Worm (Caenorhabditis elegans) whole organism, mixed stage, embryonic: ENCODE results near the gene ddl-2.
A peak's percentile ranks its signal among the peaks of the same experiment; 100 is the strongest.

ENCODE experiments used
- M03D4.4 ChIP-seq: sonication (generic microtip); optimal IDR thresholded peaks from 2 replicates; lab custom pipeline; 2017; ENCODE audit warnings: mild to moderate bottlenecking, missing genetic modification characterization, missing compliant biosample characterization
- ceh-43 ChIP-seq: fragments of 200-800 bp; sonication (Bioruptor generic); optimal IDR thresholded peaks from 2 replicates; lab custom pipeline; 2018; ENCODE audit warnings: mild to moderate bottlenecking, missing genetic modification characterization, moderate library complexity, missing compliant biosample characterization
- ceh-83 ChIP-seq: fragments of 200-800 bp; sonication (Bioruptor generic); optimal IDR thresholded peaks from 2 replicates; lab custom pipeline; 2018; ENCODE audit warnings: mild to moderate bottlenecking, missing genetic modification characterization, missing compliant biosample characterization
- ces-1 ChIP-seq: fragments of 150-350 bp; optimal IDR thresholded peaks from 2 replicates; lab custom pipeline; 2014; ENCODE audit warnings: missing biosample characterization, missing genetic modification reagents, missing genetic modification characterization
- cnd-1 ChIP-seq: fragments of 200-800 bp; sonication (Bioruptor generic); optimal IDR thresholded peaks from 2 replicates; lab custom pipeline; 2018; ENCODE audit warnings: mild to moderate bottlenecking, missing genetic modification characterization, missing compliant biosample characterization
- elt-3 ChIP-seq: fragments of 150-350 bp; optimal IDR thresholded peaks from 2 replicates; lab custom pipeline; 2014; ENCODE audit warnings: missing biosample characterization, missing genetic modification characterization
- hlh-1 ChIP-seq: fragments of 150-350 bp; optimal IDR thresholded peaks from 2 replicates; lab custom pipeline; 2014; ENCODE audit warnings: missing biosample characterization, missing genetic modification reagents, missing genetic modification characterization
- lin-13 ChIP-seq: fragments of 150-350 bp; optimal IDR thresholded peaks from 2 replicates; lab custom pipeline; 2014; ENCODE audit warnings: missing biosample characterization, missing genetic modification characterization
- lin-32 ChIP-seq: fragments of 200-800 bp; sonication (Bioruptor generic); optimal IDR thresholded peaks from 2 replicates; lab custom pipeline; 2018; ENCODE audit warnings: mild to moderate bottlenecking, missing genetic modification characterization, missing compliant biosample characterization
- lsy-2 ChIP-seq: fragments of 150-350 bp; optimal IDR thresholded peaks from 2 replicates; lab custom pipeline; 2014; ENCODE audit warnings: missing biosample characterization, missing genetic modification characterization
- mep-1 ChIP-seq: fragments of 150-350 bp; optimal IDR thresholded peaks from 2 replicates; lab custom pipeline; 2017; ENCODE audit warnings: missing biosample characterization, missing genetic modification reagents, missing genetic modification characterization, inconsistent platforms
- pha-4 ChIP-seq: fragments of 150-350 bp; optimal IDR thresholded peaks from 2 replicates; lab custom pipeline; 2018; ENCODE audit warnings: missing biosample characterization, missing genetic modification reagents, missing genetic modification characterization
- sptf-1 ChIP-seq: sonication (generic microtip); optimal IDR thresholded peaks from 2 replicates; lab custom pipeline; 2017; ENCODE audit warnings: mild to moderate bottlenecking, missing genetic modification characterization, moderate library complexity, missing compliant biosample characterization
- unc-39 ChIP-seq: fragments of 150-350 bp; optimal IDR thresholded peaks from 2 replicates; lab custom pipeline; 2014; ENCODE audit warnings: missing biosample characterization, missing genetic modification characterization
- unc-62 ChIP-seq: fragments of 150-350 bp; optimal IDR thresholded peaks from 2 replicates; lab custom pipeline; 2014; ENCODE audit warnings: missing biosample characterization, missing genetic modification reagents, missing genetic modification characterization
- ztf-11 ChIP-seq: fragments of 150-350 bp; optimal IDR thresholded peaks from 2 replicates; lab custom pipeline; 2014; ENCODE audit warnings: missing biosample characterization, missing genetic modification characterization

ddl-2 gene

DNA sequence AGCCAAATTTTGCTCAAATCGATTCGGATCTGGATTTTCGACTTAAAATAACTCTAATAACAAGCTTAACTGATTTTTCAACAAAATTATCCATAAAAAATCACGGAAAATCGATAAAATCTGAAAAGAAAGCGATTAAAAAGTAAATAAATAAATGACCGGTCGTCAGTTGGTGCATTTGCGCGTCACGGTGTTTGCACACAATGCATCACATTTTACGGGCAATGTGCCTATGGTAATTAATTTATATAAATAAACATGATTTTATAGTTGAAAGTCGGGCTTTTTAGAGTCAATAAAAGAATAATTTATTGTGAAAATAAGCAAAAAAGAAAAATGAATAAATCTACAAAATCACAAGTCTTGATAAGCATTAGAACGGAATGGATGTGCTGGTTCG, 52.7 kb downstream of the ddl-2 start:
- TF ChIP-seq cnd-1 (tag; lab: Kevin White, UChicago): no peak
- peak; percentile 92 for TF ChIP-seq ces-1 (GFP tag; lab: Kevin White, UChicago)
- peak; percentile 19 for TF ChIP-seq pha-4 (tag; lab: Kevin White, UChicago)
- no peak for TF ChIP-seq M03D4.4 (tag; lab: Kevin White, UChicago)
- peak; percentile 3 for TF ChIP-seq lin-13 (tag; lab: Kevin White, UChicago)
- peak; percentile 54 for TF ChIP-seq lsy-2 (tag; lab: Kevin White, UChicago)
- TF ChIP-seq unc-39 (tag; lab: Kevin White, UChicago): no peak
- TF ChIP-seq mep-1: peak; percentile 48
- no peak for TF ChIP-seq hlh-1 (tag; lab: Kevin White, UChicago)

DNA sequence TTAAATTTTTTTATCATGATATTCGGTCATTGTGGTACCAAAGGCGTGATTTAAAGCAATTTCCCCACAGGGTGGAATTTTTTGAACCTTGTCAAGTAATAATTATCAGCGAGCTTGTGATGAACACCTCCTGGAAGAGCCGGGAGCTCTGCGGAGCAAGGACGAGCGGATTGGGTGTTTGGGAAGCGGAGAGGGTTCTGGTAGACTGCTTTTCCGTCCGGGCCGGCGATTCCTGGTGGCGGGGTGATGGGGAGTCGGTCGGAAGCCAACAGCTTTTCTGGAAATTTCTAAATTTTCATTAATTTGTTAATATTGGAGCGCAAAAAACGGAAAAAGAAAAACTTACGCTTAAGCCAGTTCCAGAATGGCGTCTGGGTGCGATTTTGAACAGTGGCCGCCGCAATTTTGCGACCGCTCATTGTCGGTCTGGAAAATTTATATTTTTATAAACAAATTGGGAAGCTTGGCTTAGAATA, 53.2 kb downstream of the ddl-2 start, which contains the start of gene ndua-7:
Gene ndua-7 (minus strand): TSS at position 426 of the 476 bp plus-strand sequence.
- TF ChIP-seq sptf-1: no peak
- no peak for TF ChIP-seq ceh-83 (GFP tag; lab: Kevin White, UChicago)
- TF ChIP-seq hlh-1 (tag; lab: Kevin White, UChicago): no peak
- TF ChIP-seq lin-32 (GFP tag; lab: Kevin White, UChicago): no peak
- no peak for TF ChIP-seq ceh-43
- TF ChIP-seq, all 35 proteins: peak for 0

DNA sequence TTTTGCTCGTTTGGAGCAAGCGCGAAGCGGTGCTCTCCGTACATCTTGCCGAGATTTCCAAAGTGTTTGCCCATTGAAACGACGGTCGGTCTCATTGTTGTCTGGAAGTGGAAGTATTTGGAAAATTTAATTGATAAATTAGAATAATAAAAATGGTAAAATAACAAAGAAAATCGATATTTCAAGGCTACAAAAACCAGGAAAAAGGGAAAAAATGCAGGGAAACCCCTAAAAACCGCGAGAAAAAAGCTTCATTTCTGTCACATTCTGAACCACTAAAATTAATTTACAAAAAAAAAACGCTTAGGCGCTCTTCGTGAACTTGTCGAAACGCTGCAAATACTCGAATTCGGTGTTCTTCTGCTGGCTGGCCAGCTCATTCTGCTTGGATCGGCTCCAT, 54.5 kb downstream of the ddl-2 start, which contains the start of gene F45H10.2:
Gene F45H10.2 (minus strand): TSS at position 101 of the 400 bp plus-strand sequence.
- TF ChIP-seq hlh-1 (tag; lab: Kevin White, UChicago): no peak
- TF ChIP-seq unc-62 (GFP tag; lab: Kevin White, UChicago): no peak
- TF ChIP-seq ces-1 (GFP tag; lab: Kevin White, UChicago): no peak
- TF ChIP-seq elt-3: no peak
- TF ChIP-seq ceh-43: no peak
- TF ChIP-seq ztf-11 (tag; lab: Kevin White, UChicago): no peak
